Fruit fly (Drosophila melanogaster): ENCODE measurements around the gene TAF1B.
A peak's percentile ranks its signal among the peaks of the same experiment; 100 is the strongest.

The TAF1B gene

dm6 chr3R:10138900-10139299 lies 5.1 kb downstream of the TAF1B start (continued):
- TF ChIP-seq CG4404 (GFP tag; IDR thresholded peaks at IDR 0.05) (no peak), sob (GFP tag; IDR thresholded peaks at IDR 0.05) (0 out of 2 replicates have a peak, but pooled peaks have one; percentile 21), CG8290 (GFP tag; optimal IDR thresholded peaks at IDR 0.05) (no peak), CG8290 (tag; optimal IDR thresholded peaks at IDR 0.05) (peak in 1 of 2 experiments; percentile 30), CG10565 (GFP tag; optimal IDR thresholded peaks at IDR 0.05) (no peak), CG9932 (GFP tag; IDR thresholded peaks at IDR 0.05) (peak; percentile 34; the same call in 1 of the 2 replicates), sd (tag; optimal IDR thresholded peaks at IDR 0.05) (peak; percentile 3), CG14441 (GFP tag; IDR thresholded peaks at IDR 0.05) (no peak), chinmo (GFP tag; IDR thresholded peaks at IDR 0.05; ENCODE audit: partially characterized antibody) (peak; percentile 58; the same call in 1 of the 4 replicates), Max (GFP tag; optimal IDR thresholded peaks at IDR 0.05) (no peak)

dm6 chr3R:10137801-10138200 lies 6.2 kb downstream of the TAF1B start:
- TF ChIP-seq Med (GFP tag) (peak; percentile 20), Hey (tag; optimal IDR thresholded peaks at IDR 0.05) (no peak), crol (GFP tag; IDR thresholded peaks at IDR 0.05) (peak; percentile 59; the same call in 1 of the 2 replicates), sens-2 (GFP tag; IDR thresholded peaks at IDR 0.05) (no peak), CG12769 (tag; optimal IDR thresholded peaks at IDR 0.05) (peak; percentile 30), CG6654 (GFP tag; optimal IDR thresholded peaks at IDR 0.05) (peak; percentile 65)

dm6 chr3R:10135011-10135410 lies 9.0 kb downstream of the TAF1B start:
- no peak for TF ChIP-seq Mes4 (GFP tag; optimal IDR thresholded peaks at IDR 0.05)
- no peak for TF ChIP-seq H2.0 (GFP tag; IDR thresholded peaks at IDR 0.05)
- TF ChIP-seq Sin3A (optimal IDR thresholded peaks at IDR 0.05), result no peak
- TF ChIP-seq gce (GFP tag; IDR thresholded peaks at IDR 0.05), result no peak
- 0 out of 3 replicates have a peak, but pooled peaks have one; percentile 25 for TF ChIP-seq so (GFP tag; IDR thresholded peaks at IDR 0.05)
- TF ChIP-seq crol (GFP tag; IDR thresholded peaks at IDR 0.05), result peak; percentile 33; the same call in 1 of the 2 replicates
- TF ChIP-seq z (GFP tag; IDR thresholded peaks at IDR 0.05), result 0 out of 3 replicates have a peak, but pooled peaks have one; percentile 1
- peak; percentile 16 for TF ChIP-seq CG5180 (GFP tag; optimal IDR thresholded peaks at IDR 0.05)
- TF ChIP-seq CG2889 (GFP tag; IDR thresholded peaks at IDR 0.05), result no peak
- TF ChIP-seq Pdp1 (GFP tag; optimal IDR thresholded peaks at IDR 0.05), result peak in 1 of 2 experiments; percentile 52
- 0 out of 2 replicates have a peak, but pooled peaks have one; percentile 53 for TF ChIP-seq rib (GFP tag; IDR thresholded peaks at IDR 0.05)
- TF ChIP-seq chinmo (GFP tag; IDR thresholded peaks at IDR 0.05; ENCODE audit: partially characterized antibody), result 0 out of 4 replicates have a peak, but pooled peaks have one; percentile 42
- peak; percentile 16; the same call in 1 of the 2 replicates for TF ChIP-seq sisA (GFP tag; IDR thresholded peaks at IDR 0.05)
- TF ChIP-seq Optix (GFP tag; IDR thresholded peaks at IDR 0.05), result 0 out of 3 replicates have a peak, but pooled peaks have one; percentile 19
- 0 out of 3 replicates have a peak, but pooled peaks have one; percentile 32 for TF ChIP-seq CG7357 (GFP tag; IDR thresholded peaks at IDR 0.05)
- TF ChIP-seq otp (GFP tag; IDR thresholded peaks at IDR 0.05), result peak; percentile 88
- no peak for TF ChIP-seq Xbp1 (GFP tag; optimal IDR thresholded peaks at IDR 0.05)
- TF ChIP-seq CG2202 (tag; optimal IDR thresholded peaks at IDR 0.05), result no peak
- TF ChIP-seq sob (GFP tag; IDR thresholded peaks at IDR 0.05), result 0 out of 2 replicates have a peak, but pooled peaks have one; percentile 6
- peak; percentile 24 for TF ChIP-seq CG10543 (GFP tag; optimal IDR thresholded peaks at IDR 0.05)
- TF ChIP-seq CG9876 (GFP tag; optimal IDR thresholded peaks at IDR 0.05), result no peak
- TF ChIP-seq Bgb (GFP tag; IDR thresholded peaks at IDR 0.05; ENCODE audit: partially characterized antibody), result 0 out of 2 replicates have a peak, but pooled peaks have one; percentile 14

dm6 chr3R:10134341-10134668 lies 9.7 kb downstream of the TAF1B start:
- TF ChIP-seq row (GFP tag; IDR thresholded peaks at IDR 0.05) (peak; percentile 8; the same call in 1 of the 3 replicates), CG13296 (GFP tag; optimal IDR thresholded peaks at IDR 0.05) (peak; percentile 7), seq (GFP tag; IDR thresholded peaks at IDR 0.05) (no peak), emc (GFP tag; optimal IDR thresholded peaks at IDR 0.05) (no peak), Bgb (GFP tag; IDR thresholded peaks at IDR 0.05; ENCODE audit: partially characterized antibody) (peak; percentile 35; the same call in 1 of the 2 replicates), CG6765 (GFP tag; optimal IDR thresholded peaks at IDR 0.05) (peak; percentile 24), CG12659 (GFP tag; optimal IDR thresholded peaks at IDR 0.05) (peak; percentile 68), CG2116 (GFP tag; optimal IDR thresholded peaks at IDR 0.05) (peak; percentile 20), hbn (GFP tag; IDR thresholded peaks at IDR 0.05; ENCODE audit: partially characterized antibody) (peak; percentile 36; the same call in 1 of the 2 replicates), stc (GFP tag; IDR thresholded peaks at IDR 0.05) (no peak), eyg (GFP tag; optimal IDR thresholded peaks at IDR 0.05) (peak; percentile 3), Ets65A (GFP tag) (peak; percentile 96), tin (GFP tag; optimal IDR thresholded peaks at IDR 0.05) (peak; percentile 48), CG8944 (GFP tag; optimal IDR thresholded peaks at IDR 0.05) (peak; percentile 38)
